Fruit fly (Drosophila melanogaster): ENCODE data around the gene CG43813.

DNA sequence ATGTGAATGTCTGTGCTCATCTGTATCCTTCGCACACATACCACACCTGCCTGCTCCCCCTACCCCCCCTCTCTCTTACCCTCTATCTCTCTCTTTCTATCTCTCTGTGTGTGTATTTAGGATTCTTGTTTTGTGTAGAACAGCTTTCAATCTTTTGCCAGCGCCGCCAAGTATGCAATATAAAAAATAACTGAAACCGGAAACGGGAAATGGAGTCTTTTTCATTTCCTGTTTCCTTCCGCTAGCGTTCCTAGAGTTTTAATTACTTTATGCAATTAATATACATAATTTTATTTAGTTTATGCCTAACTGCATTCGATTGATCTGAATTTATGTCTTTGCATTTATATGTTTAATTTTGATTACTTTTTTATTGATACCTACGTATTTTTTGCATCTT is 48.3 kb upstream of the CG43813 start:
- TF ChIP-seq psq (optimal IDR thresholded peaks at IDR 0.05) (no peak), Myc (optimal IDR thresholded peaks at IDR 0.05) (no peak), h (optimal IDR thresholded peaks at IDR 0.05) (no peak), ttk (optimal IDR thresholded peaks at IDR 0.05) (no peak), insv (optimal IDR thresholded peaks at IDR 0.05) (no peak), Sin3A (optimal IDR thresholded peaks at IDR 0.05) (no peak)

Measured in Kc167 (cell line).